Fruit fly (Drosophila melanogaster) whole organism, embryonic: ENCODE data around the gene Alg12.

ENCODE experiments used
- Atf-2 ChIP-seq: fragments of 200-800 bp; sonication (Bioruptor generic); optimal IDR thresholded peaks from 2 replicates; lab custom pipeline; 2016; ENCODE audit warnings: missing biosample characterization, missing genetic modification characterization
- C15 ChIP-seq: fragments of 200-800 bp; sonication (Bioruptor generic); IDR thresholded peaks from 3 replicates; pipeline ENCODE4 v1.3.6; 2022; ENCODE audit warnings: missing biosample characterization, missing genetic modification characterization
- CG10274 ChIP-seq: fragments of 200-800 bp; sonication (Bioruptor generic); optimal IDR thresholded peaks from 3 replicates; lab custom pipeline; 2017; ENCODE audit warnings: missing biosample characterization, mild to moderate bottlenecking, missing genetic modification characterization
- CG10543 ChIP-seq: fragments of 200-800 bp; sonication (Bioruptor generic); optimal IDR thresholded peaks from 3 replicates; lab custom pipeline; 2017; ENCODE audit warnings: missing biosample characterization, mild to moderate bottlenecking, missing genetic modification characterization, moderate library complexity
- CG10979 ChIP-seq: fragments of 200-800 bp; sonication (Bioruptor generic); optimal IDR thresholded peaks from 2 replicates; lab custom pipeline; 2018; ENCODE audit warnings: missing biosample characterization, mild to moderate bottlenecking, missing genetic modification characterization, moderate library complexity
- CG11093 ChIP-seq: fragments of 200-800 bp; sonication (Bioruptor generic); IDR thresholded peaks from 3 replicates; pipeline ENCODE4 v1.3.6; 2022; ENCODE audit warnings: missing biosample characterization, missing genetic modification characterization
- CG11456 ChIP-seq: fragments of 200-800 bp; sonication (Bioruptor generic); IDR thresholded peaks from 3 replicates; pipeline ENCODE4 v1.3.6; 2022; ENCODE audit warnings: missing biosample characterization, missing genetic modification characterization
- CG12219 ChIP-seq: fragments of 200-800 bp; sonication (Bioruptor generic); optimal IDR thresholded peaks from 3 replicates; lab custom pipeline; 2018; ENCODE audit warnings: missing biosample characterization, mild to moderate bottlenecking, missing genetic modification characterization
- CG12744 ChIP-seq: fragments of 200-800 bp; sonication (Bioruptor generic); optimal IDR thresholded peaks from 2 replicates; lab custom pipeline; 2016; ENCODE audit warnings: missing biosample characterization, missing genetic modification characterization
- CG14014 ChIP-seq: fragments of 200-800 bp; sonication (Bioruptor generic); IDR thresholded peaks from 2 replicates; pipeline ENCODE4 v1.3.6; 2022; ENCODE audit warnings: missing biosample characterization, missing genetic modification characterization
- CG15696 ChIP-seq: fragments of 200-800 bp; sonication (Bioruptor generic); optimal IDR thresholded peaks from 2 replicates; lab custom pipeline; 2019; ENCODE audit warnings: missing biosample characterization, mild to moderate bottlenecking, missing genetic modification characterization, moderate library complexity
- CG1647 ChIP-seq: fragments of 200-800 bp; sonication (Bioruptor generic); optimal IDR thresholded peaks from 3 replicates; lab custom pipeline; 2016; ENCODE audit warnings: missing biosample characterization, missing genetic modification characterization
- CG1832 ChIP-seq: fragments of 200-800 bp; sonication (Bioruptor generic); optimal IDR thresholded peaks from 2 replicates; lab custom pipeline; 2017; ENCODE audit warnings: missing biosample characterization, mild to moderate bottlenecking, missing genetic modification characterization, inconsistent platforms
- CG2202 ChIP-seq: fragments of 200-800 bp; sonication (Bioruptor generic); optimal IDR thresholded peaks from 2 replicates; lab custom pipeline; 2018; ENCODE audit warnings: missing biosample characterization, mild to moderate bottlenecking, missing genetic modification characterization
- CG3281 ChIP-seq: fragments of 200-800 bp; sonication (Bioruptor generic); optimal IDR thresholded peaks from 3 replicates; lab custom pipeline; 2017; ENCODE audit warnings: missing biosample characterization, mild to moderate bottlenecking, missing genetic modification characterization
- CG34224 ChIP-seq: fragments of 200-800 bp; sonication (Bioruptor generic); IDR thresholded peaks from 3 replicates; pipeline ENCODE4 v1.3.6; 2022; ENCODE audit warnings: missing biosample characterization, missing genetic modification characterization; ENCODE audit not compliant: partially characterized antibody
- CG4282 ChIP-seq: fragments of 200-800 bp; sonication (Bioruptor generic); optimal IDR thresholded peaks from 2 replicates; lab custom pipeline; 2016; ENCODE audit warnings: missing biosample characterization, missing genetic modification characterization
- CG4360 ChIP-seq: fragments of 200-800 bp; sonication (Bioruptor generic); IDR thresholded peaks from 2 replicates; pipeline ENCODE4 v1.3.6; 2022; ENCODE audit warnings: missing biosample characterization, missing genetic modification characterization
- CG4617 ChIP-seq: fragments of 200-800 bp; sonication (Bioruptor generic); optimal IDR thresholded peaks from 3 replicates; lab custom pipeline; 2016; ENCODE audit warnings: missing biosample characterization, missing genetic modification characterization, borderline replicate concordance
- CG7357 ChIP-seq: fragments of 200-800 bp; sonication (Bioruptor generic); IDR thresholded peaks from 3 replicates; pipeline ENCODE4 v1.3.6; 2022; ENCODE audit warnings: missing biosample characterization, missing genetic modification characterization
- CG7372 ChIP-seq: fragments of 200-800 bp; sonication (Bioruptor generic); IDR thresholded peaks from 2 replicates; pipeline ENCODE4 v1.3.6; 2022; ENCODE audit warnings: missing biosample characterization, missing genetic modification characterization
- CG8089 ChIP-seq: fragments of 200-800 bp; sonication (Bioruptor generic); optimal IDR thresholded peaks from 3 replicates; lab custom pipeline; 2016; ENCODE audit warnings: missing biosample characterization, missing genetic modification characterization
- CG8281 ChIP-seq: fragments of 200-800 bp; sonication (Bioruptor generic); optimal IDR thresholded peaks from 2 replicates; lab custom pipeline; 2018; ENCODE audit warnings: missing biosample characterization, mild to moderate bottlenecking, missing genetic modification characterization, moderate library complexity
- CG9817 ChIP-seq: fragments of 200-800 bp; sonication (Bioruptor generic); optimal IDR thresholded peaks from 2 replicates; lab custom pipeline; 2018; ENCODE audit warnings: missing biosample characterization, mild to moderate bottlenecking, missing genetic modification characterization, moderate library complexity
- Dek ChIP-seq: fragments of 200-800 bp; sonication (Bioruptor generic); optimal IDR thresholded peaks from 3 replicates; lab custom pipeline; 2019; ENCODE audit warnings: missing biosample characterization, mild to moderate bottlenecking, missing genetic modification characterization, moderate library complexity
- Dfd ChIP-seq, 2 experiments: fragments of >200 bp; optimal IDR thresholded peaks; 2 replicates each; lab custom pipeline; 2017; ENCODE audit warnings: missing biosample characterization in 2 of 2, missing genetic modification characterization in 2 of 2
- Ets65A ChIP-seq: fragments of 200-800 bp; sonication (Bioruptor generic); peaks from one replicate; lab custom pipeline; 2016; ENCODE audit warnings: missing biosample characterization, missing genetic modification characterization
- Ets97D ChIP-seq: fragments of 200-800 bp; sonication (Bioruptor generic); optimal IDR thresholded peaks from 3 replicates; lab custom pipeline; 2016; ENCODE audit warnings: missing biosample characterization, missing genetic modification characterization
- Gsc ChIP-seq: fragments of 200-800 bp; sonication (Bioruptor generic); IDR thresholded peaks from 2 replicates; pipeline ENCODE4 v1.3.6; 2022; ENCODE audit warnings: missing biosample characterization, missing genetic modification characterization
- HLHmδ ChIP-seq: fragments of 200-800 bp; sonication (Bioruptor generic); optimal IDR thresholded peaks from 2 replicates; lab custom pipeline; 2018; ENCODE audit warnings: missing biosample characterization, mild to moderate bottlenecking, missing genetic modification characterization, moderate library complexity
- Hmx ChIP-seq: fragments of 200-800 bp; sonication (Bioruptor generic); optimal IDR thresholded peaks from 2 replicates; lab custom pipeline; 2016; ENCODE audit warnings: missing biosample characterization, missing genetic modification characterization
- Hr39 ChIP-seq: fragments of >200 bp; optimal IDR thresholded peaks from 2 replicates; lab custom pipeline; 2017
- Hr51 ChIP-seq, 2 experiments: fragments of 200-800 bp; sonication (Bioruptor generic); optimal IDR thresholded peaks; 2 replicates in 1 of 2; 3 replicates in 1 of 2; lab custom pipeline; 2016 to 2018; ENCODE audit warnings: missing biosample characterization in 2 of 2, missing genetic modification characterization in 2 of 2, mild to moderate bottlenecking in 1 of 2, moderate library complexity in 1 of 2
- Sry-δ ChIP-seq: fragments of 200-800 bp; sonication (Bioruptor generic); optimal IDR thresholded peaks from 2 replicates; lab custom pipeline; 2016; ENCODE audit warnings: missing biosample characterization, missing genetic modification characterization
- Taf1 ChIP-seq: fragments of 200-800 bp; sonication (Bioruptor generic); IDR thresholded peaks from 2 replicates; pipeline ENCODE4 v1.3.6; 2022; ENCODE audit warnings: missing biosample characterization, missing genetic modification characterization
- Xbp1 ChIP-seq: fragments of 200-800 bp; sonication (Bioruptor generic); optimal IDR thresholded peaks from 3 replicates; lab custom pipeline; 2016; ENCODE audit warnings: missing biosample characterization, mild to moderate bottlenecking, missing genetic modification characterization
- abd-A ChIP-seq: fragments of 200-800 bp; sonication (Bioruptor generic); optimal IDR thresholded peaks from 3 replicates; lab custom pipeline; 2019; ENCODE audit warnings: missing biosample characterization, mild to moderate bottlenecking, missing genetic modification characterization, moderate library complexity
- al ChIP-seq: fragments of 200-800 bp; sonication (Bioruptor generic); IDR thresholded peaks from 2 replicates; pipeline ENCODE4 v1.3.6; 2022; ENCODE audit warnings: missing biosample characterization, missing genetic modification characterization
- aop ChIP-seq: fragments of 200-800 bp; sonication (Bioruptor generic); IDR thresholded peaks from 2 replicates; pipeline ENCODE4 v1.3.6; 2022; ENCODE audit warnings: missing biosample characterization, missing genetic modification characterization
- bcd ChIP-seq: fragments of 200-800 bp; sonication (Bioruptor generic); optimal IDR thresholded peaks from 2 replicates; lab custom pipeline; 2017; ENCODE audit warnings: missing biosample characterization, mild to moderate bottlenecking, missing genetic modification characterization
- chinmo ChIP-seq: fragments of 200-800 bp; sonication (Bioruptor generic); IDR thresholded peaks from 4 replicates; pipeline ENCODE4 v1.3.6; 2022; ENCODE audit warnings: missing biosample characterization, missing genetic modification characterization; ENCODE audit not compliant: partially characterized antibody
- dan ChIP-seq: fragments of 200-800 bp; sonication (Bioruptor generic); IDR thresholded peaks from 2 replicates; pipeline ENCODE4 v1.3.6; 2022; ENCODE audit warnings: missing biosample characterization, missing genetic modification characterization
- disco-r ChIP-seq: fragments of 200-800 bp; sonication (Bioruptor generic); optimal IDR thresholded peaks from 2 replicates; lab custom pipeline; 2016; ENCODE audit warnings: missing biosample characterization, missing genetic modification characterization
- gt ChIP-seq: fragments of 200-800 bp; sonication (Bioruptor generic); IDR thresholded peaks from 2 replicates; pipeline ENCODE4 v1.3.6; 2022; ENCODE audit warnings: missing biosample characterization, missing genetic modification characterization
- hb ChIP-seq: fragments of 200-800 bp; sonication (Bioruptor generic); IDR thresholded peaks from 3 replicates; pipeline ENCODE4 v1.3.6; 2022; ENCODE audit warnings: missing biosample characterization, missing genetic modification characterization; ENCODE audit not compliant: partially characterized antibody
- jigr1 ChIP-seq: fragments of 200-800 bp; sonication (Bioruptor generic); IDR thresholded peaks from 3 replicates; pipeline ENCODE4 v1.3.6; 2022; ENCODE audit warnings: missing biosample characterization, missing genetic modification characterization
- maf-S ChIP-seq: fragments of 200-800 bp; sonication (Bioruptor generic); optimal IDR thresholded peaks from 2 replicates; lab custom pipeline; 2016; ENCODE audit warnings: missing biosample characterization, missing genetic modification characterization
- phol ChIP-seq: fragments of 200-800 bp; sonication (Bioruptor generic); optimal IDR thresholded peaks from 3 replicates; lab custom pipeline; 2018; ENCODE audit warnings: missing biosample characterization, mild to moderate bottlenecking, missing genetic modification characterization, moderate library complexity
- tin ChIP-seq: fragments of 200-800 bp; sonication (Bioruptor generic); optimal IDR thresholded peaks from 3 replicates; lab custom pipeline; 2016; ENCODE audit warnings: missing biosample characterization, missing genetic modification characterization
- tna ChIP-seq: fragments of 200-800 bp; sonication (Bioruptor generic); IDR thresholded peaks from 2 replicates; pipeline ENCODE4 v1.3.6; 2022; ENCODE audit warnings: missing biosample characterization, missing genetic modification characterization; ENCODE audit not compliant: partially characterized antibody
- zfh1 ChIP-seq: fragments of 200-800 bp; sonication (Bioruptor generic); IDR thresholded peaks from 3 replicates; pipeline ENCODE4 v1.3.6; 2022; ENCODE audit warnings: missing biosample characterization, missing genetic modification characterization

The Alg12 gene

dm6 chr3R:9747272-9747874 is 8.9 kb upstream of the Alg12 start, which contains the start of gene CG12948 (continued):
- TF ChIP-seq CG34224 (GFP tag; lab: Robert Waterston, UW) (peak; percentile 96), CG1832 (GFP tag; lab: Kevin White, UChicago) (no peak), chinmo (GFP tag; lab: Robert Waterston, UW) (peak; percentile 90), Hr51 (GFP tag; optimal IDR thresholded peaks at IDR 0.05; lab: Kevin White, UChicago) (peak in 1 of 2 experiments; percentile 36), Hr39 (no peak), CG8089 (no peak), CG10979 (tag; lab: Kevin White, UChicago) (peak; percentile 35), maf-S (GFP tag; lab: Kevin White, UChicago) (peak; percentile 56), Taf1 (GFP tag; lab: Robert Waterston, UW) (0 out of 2 replicates have a peak, but pooled peaks have one; percentile 15), abd-A (tag; lab: Kevin White, UChicago) (no peak), tin (GFP tag; lab: Kevin White, UChicago) (peak; percentile 50), CG15696 (tag; lab: Kevin White, UChicago) (peak; percentile 57), zfh1 (GFP tag; lab: Robert Waterston, UW) (no peak; the same call in 2 of the 3 replicates), Atf-2 (GFP tag; lab: Kevin White, UChicago) (peak; percentile 22), CG4360 (GFP tag; lab: Robert Waterston, UW) (no peak), Ets65A (GFP tag; lab: Kevin White, UChicago) (peak; percentile 73), CG4282 (GFP tag; lab: Kevin White, UChicago) (no peak), Gsc (GFP tag; lab: Robert Waterston, UW) (no peak), CG9817 (peak; percentile 54), Dek (tag; lab: Kevin White, UChicago) (no peak), disco-r (no peak), HLHmδ (GFP tag; lab: Kevin White, UChicago) (no peak), jigr1 (no peak), tna (peak; percentile 71), CG8281 (tag; lab: Kevin White, UChicago) (no peak), C15 (no peak), Dfd (GFP tag; optimal IDR thresholded peaks at IDR 0.05; lab: Kevin White, UChicago) (no peak), Xbp1 (peak; percentile 55), hb (GFP tag; lab: Robert Waterston, UW) (peak; percentile 88), CG14014 (GFP tag; lab: Robert Waterston, UW) (peak; percentile 53), bcd (GFP tag; lab: Kevin White, UChicago) (no peak), Ets97D (peak; percentile 46), Sry-δ (GFP tag; lab: Kevin White, UChicago) (peak; percentile 83), CG1647 (GFP tag; lab: Kevin White, UChicago) (no peak), gt (GFP tag; lab: Robert Waterston, UW) (no peak), CG7357 (no peak), CG4617 (GFP tag; lab: Kevin White, UChicago) (no peak), CG10274 (GFP tag; lab: Kevin White, UChicago) (no peak), CG12219 (peak; percentile 4), CG11093 (GFP tag; lab: Robert Waterston, UW) (0 out of 3 replicates have a peak, but pooled peaks have one; percentile 27), CG7372 (GFP tag; lab: Robert Waterston, UW) (no peak), CG3281 (peak; percentile 71), CG12744 (GFP tag; lab: Kevin White, UChicago) (no peak), CG11456 (0 out of 3 replicates have a peak, but pooled peaks have one; percentile 12), phol (tag; lab: Kevin White, UChicago) (peak; percentile 45), dan (GFP tag; lab: Robert Waterston, UW) (no peak), CG2202 (tag; lab: Kevin White, UChicago) (no peak), CG10543 (GFP tag; lab: Kevin White, UChicago) (peak; percentile 62), aop (no peak), al (GFP tag; lab: Robert Waterston, UW) (peak; percentile 42; the same call in 1 of the 2 replicates), Hmx (GFP tag; lab: Kevin White, UChicago) (no peak)
